Worm (Caenorhabditis elegans): ENCODE results near the gene pbo-6.

DNA sequence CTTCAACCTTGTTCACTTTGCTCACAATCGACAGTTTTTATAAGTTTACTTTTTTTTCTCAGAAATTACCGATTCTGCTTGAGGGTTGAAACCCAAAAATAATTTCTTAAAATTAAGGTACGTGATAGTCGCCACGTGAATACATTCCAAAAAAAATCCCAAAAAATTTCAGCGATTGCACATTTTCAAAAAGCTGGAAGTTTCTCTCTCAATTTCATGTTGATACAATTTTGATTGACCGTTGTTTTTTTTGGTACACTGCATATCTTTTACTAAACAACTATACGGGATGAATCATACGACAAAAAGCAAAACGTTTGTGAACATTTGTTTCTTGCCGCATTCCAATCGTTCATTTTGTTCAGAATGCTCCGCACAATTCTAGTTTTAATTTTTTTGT is 9.5 kb downstream of the pbo-6 start, which contains the start of gene C36E6.8:
- TF ChIP-seq nhr-12 (tag; optimal IDR thresholded peaks at IDR 0.05), result no peak
- TF ChIP-seq lin-11 (tag; optimal IDR thresholded peaks at IDR 0.05), result no peak
- TF ChIP-seq zag-1 (tag; optimal IDR thresholded peaks at IDR 0.05), result no peak
- no peak for TF ChIP-seq mab-5 (tag; optimal IDR thresholded peaks at IDR 0.05)
- TF ChIP-seq ztf-11 (tag; optimal IDR thresholded peaks at IDR 0.05), result no peak
- TF ChIP-seq aly-2 (tag; optimal IDR thresholded peaks at IDR 0.05), result no peak
- TF ChIP-seq snpc-4 (tag; optimal IDR thresholded peaks at IDR 0.05), result no peak
- no peak for TF ChIP-seq C34F6.9 (tag; optimal IDR thresholded peaks at IDR 0.05)
- TF ChIP-seq unc-55 (GFP tag; optimal IDR thresholded peaks at IDR 0.05), result no peak
- no peak for TF ChIP-seq fos-1 (tag; optimal IDR thresholded peaks at IDR 0.05)
- no peak for TF ChIP-seq sma-3 (GFP tag; optimal IDR thresholded peaks at IDR 0.05)
- TF ChIP-seq lin-13 (GFP tag; optimal IDR thresholded peaks at IDR 0.05), result no peak
- TF ChIP-seq nhr-237 (tag; optimal IDR thresholded peaks at IDR 0.05), result no peak
- TF ChIP-seq ztf-4 (tag; optimal IDR thresholded peaks at IDR 0.05), result no peak
